Fruit fly (Drosophila melanogaster): Measurements from ENCODE around the gene CG43362.

The CG43362 gene

DNA sequence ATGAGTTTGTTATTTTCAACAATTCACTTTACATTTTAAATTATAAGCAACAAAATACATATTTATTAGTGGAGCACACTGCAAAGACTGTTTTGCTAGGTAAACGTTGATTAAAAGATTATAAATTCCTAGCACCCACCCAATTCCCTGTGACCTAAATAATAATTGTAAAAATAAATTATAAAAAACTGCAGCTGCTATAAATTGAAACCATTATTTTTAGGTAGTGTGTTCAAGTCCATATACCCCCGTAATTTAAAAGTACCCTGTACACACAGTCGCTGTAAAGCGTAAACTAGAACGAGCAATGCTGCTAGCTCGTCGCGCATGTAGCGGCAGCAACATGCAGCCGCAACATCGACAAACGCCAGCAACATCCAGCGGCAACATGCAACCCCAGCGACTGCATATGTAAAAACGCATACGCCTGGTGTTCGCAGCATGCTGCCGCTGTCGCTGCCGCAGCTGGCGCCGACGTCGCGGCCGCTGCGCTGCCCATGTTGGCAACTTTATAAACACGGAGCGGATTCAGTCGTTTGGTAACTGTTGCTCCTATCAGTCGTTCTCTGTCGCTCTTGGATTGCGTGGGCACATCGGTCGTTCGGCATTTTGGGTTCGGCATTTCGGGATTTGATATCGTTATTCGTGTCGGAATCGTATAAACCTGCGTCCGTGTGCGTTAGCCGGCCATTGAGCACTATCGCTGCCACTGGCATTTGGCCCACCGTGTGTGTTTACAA lies 28.5 kb upstream of the CG43362 start, which contains the start of gene Fas3 (continued):
- TF ChIP-seq sna (GFP tag; IDR thresholded peaks at IDR 0.05; ENCODE audit: partially characterized antibody) (0 out of 2 replicates have a peak, but pooled peaks have one; percentile 39), Drgx (GFP tag; IDR thresholded peaks at IDR 0.05) (peak; percentile 46; the same call in 1 of the 2 replicates), hbn (GFP tag; IDR thresholded peaks at IDR 0.05; ENCODE audit: partially characterized antibody) (no peak), CG7357 (GFP tag; IDR thresholded peaks at IDR 0.05) (no peak), Lpt (GFP tag; optimal IDR thresholded peaks at IDR 0.05) (no peak), CG12391 (tag; optimal IDR thresholded peaks at IDR 0.05) (no peak), CG6791 (GFP tag; IDR thresholded peaks at IDR 0.05; ENCODE audit: partially characterized antibody) (peak; percentile 70), CG6175 (GFP tag; IDR thresholded peaks at IDR 0.05) (peak; percentile 63; the same call in 2 of the 3 replicates), Nf-YB (GFP tag; optimal IDR thresholded peaks at IDR 0.05) (peak; percentile 7), CG16815 (GFP tag; optimal IDR thresholded peaks at IDR 0.05) (no peak), Bdp1 (GFP tag; optimal IDR thresholded peaks at IDR 0.05) (no peak), Scr (GFP tag; IDR thresholded peaks at IDR 0.05; ENCODE audit: partially characterized antibody) (peak; percentile 55), MBD-R2 (GFP tag; IDR thresholded peaks at IDR 0.05) (0 out of 2 replicates have a peak, but pooled peaks have one; percentile 17), D19B (GFP tag; optimal IDR thresholded peaks at IDR 0.05) (peak; percentile 15), exex (tag; optimal IDR thresholded peaks at IDR 0.05) (peak; percentile 16), Spps (tag; optimal IDR thresholded peaks at IDR 0.05) (no peak), CG14441 (GFP tag; IDR thresholded peaks at IDR 0.05) (no peak), zen2 (GFP tag; IDR thresholded peaks at IDR 0.05; ENCODE audit: partially characterized antibody) (peak; percentile 31; the same call in 1 of the 3 replicates), CG4360 (GFP tag; IDR thresholded peaks at IDR 0.05) (no peak), twi (tag; optimal IDR thresholded peaks at IDR 0.05) (no peak), da (GFP tag; optimal IDR thresholded peaks at IDR 0.05) (no peak), grau (tag; optimal IDR thresholded peaks at IDR 0.05) (peak; percentile 15), Gsc (GFP tag; IDR thresholded peaks at IDR 0.05) (no peak), Eip74EF (GFP tag; optimal IDR thresholded peaks at IDR 0.05) (no peak), Oaz (GFP tag; IDR thresholded peaks at IDR 0.05) (no peak), Sry-δ (GFP tag; optimal IDR thresholded peaks at IDR 0.05) (no peak), ap (GFP tag; IDR thresholded peaks at IDR 0.05) (no peak), Ets97D (GFP tag; optimal IDR thresholded peaks at IDR 0.05) (no peak), CG1792 (GFP tag; optimal IDR thresholded peaks at IDR 0.05) (no peak), so (GFP tag; IDR thresholded peaks at IDR 0.05) (peak; percentile 59; the same call in 1 of the 3 replicates), CG17186 (GFP tag; optimal IDR thresholded peaks at IDR 0.05) (no peak), onecut (GFP tag; IDR thresholded peaks at IDR 0.05) (no peak; the same call in 1 of the 2 replicates), Atf6 (GFP tag; IDR thresholded peaks at IDR 0.05) (no peak; the same call in 1 of the 2 replicates), grn (GFP tag; optimal IDR thresholded peaks at IDR 0.05) (no peak), CG3726 (GFP tag; IDR thresholded peaks at IDR 0.05) (no peak), CG2889 (GFP tag; IDR thresholded peaks at IDR 0.05) (no peak), CG4854 (GFP tag; optimal IDR thresholded peaks at IDR 0.05) (no peak), al (GFP tag; IDR thresholded peaks at IDR 0.05) (no peak), cg (GFP tag; optimal IDR thresholded peaks at IDR 0.05) (peak; percentile 66), mld (GFP tag; IDR thresholded peaks at IDR 0.05; ENCODE audit: partially characterized antibody) (no peak), CG31224 (GFP tag; IDR thresholded peaks at IDR 0.05) (no peak), CG31388 (GFP tag; optimal IDR thresholded peaks at IDR 0.05) (no peak), CG12299 (tag; optimal IDR thresholded peaks at IDR 0.05) (no peak), tx (GFP tag; optimal IDR thresholded peaks at IDR 0.05) (no peak), CG16863 (GFP tag; optimal IDR thresholded peaks at IDR 0.05) (no peak), CG4707 (GFP tag; optimal IDR thresholded peaks at IDR 0.05) (no peak), kah (GFP tag; optimal IDR thresholded peaks at IDR 0.05) (no peak), schlank (tag; optimal IDR thresholded peaks at IDR 0.05) (peak; percentile 25), CG9437 (GFP tag; optimal IDR thresholded peaks at IDR 0.05) (no peak), wdn (GFP tag; IDR thresholded peaks at IDR 0.05) (no peak)
